Worm (Caenorhabditis elegans) whole organism, early embryonic: ENCODE results near the gene W10G11.1.

ENCODE experiments used
- flt-1 ChIP-seq: fragments of 200-800 bp; sonication (Bioruptor generic); IDR thresholded peaks from 2 replicates; pipeline ENCODE4 v1.3.6; 2022; ENCODE audit warnings: missing genetic modification characterization, missing compliant biosample characterization
- hmbx-1 ChIP-seq: sonication (generic microtip); optimal IDR thresholded peaks from 2 replicates; lab custom pipeline; 2016; ENCODE audit warnings: mild to moderate bottlenecking, missing genetic modification characterization, missing compliant biosample characterization
- hnd-1 ChIP-seq: sonication (generic microtip); optimal IDR thresholded peaks from 2 replicates; lab custom pipeline; 2016; ENCODE audit warnings: missing genetic modification characterization, missing compliant biosample characterization
- tbx-11 ChIP-seq: fragments of 200-800 bp; sonication (Bioruptor generic); IDR thresholded peaks from 2 replicates; pipeline ENCODE4 v1.3.6; 2022; ENCODE audit warnings: missing genetic modification characterization, missing compliant biosample characterization

DNA sequence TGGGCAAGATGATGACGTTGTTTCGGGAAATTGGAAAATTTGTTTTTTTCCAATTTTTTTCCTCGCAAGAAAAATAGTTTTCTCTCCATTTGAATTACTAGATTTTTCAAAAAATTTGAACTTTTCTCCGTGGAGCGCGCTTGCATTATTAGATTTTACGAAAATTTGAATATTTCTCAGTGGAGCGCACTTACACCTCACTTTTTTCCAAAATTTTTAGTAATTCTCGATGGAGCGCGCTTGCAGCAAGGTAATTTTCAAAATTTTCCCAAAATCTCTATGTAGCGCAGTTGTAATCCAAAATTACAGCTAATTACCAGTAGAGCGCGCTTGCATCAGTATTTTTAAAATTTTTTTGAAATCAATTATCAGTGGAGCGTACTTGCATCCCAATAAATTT is 5.8 kb downstream of the W10G11.1 start:
- TF ChIP-seq tbx-11 (GFP tag; lab: Robert Waterston, UW) (no peak), flt-1 (no peak), hnd-1 (tag; lab: Kevin White, UChicago) (no peak), hmbx-1 (tag; lab: Kevin White, UChicago) (no peak)
